Fruit fly (Drosophila melanogaster) whole organism, embryonic: ENCODE results near the gene dpr3.

Experiments
- Atf6 ChIP-seq: fragments of 200-800 bp; sonication (Bioruptor generic); IDR thresholded peaks from 2 replicates; pipeline ENCODE4 v1.3.6; 2022; ENCODE audit warnings: missing biosample characterization, missing genetic modification characterization
- Bdp1 ChIP-seq: fragments of 200-800 bp; sonication (Bioruptor generic); optimal IDR thresholded peaks from 3 replicates; lab custom pipeline; 2016; ENCODE audit warnings: missing biosample characterization, missing genetic modification characterization
- CG10431 ChIP-seq: fragments of 200-800 bp; sonication (Bioruptor generic); optimal IDR thresholded peaks from 3 replicates; lab custom pipeline; 2018; ENCODE audit warnings: missing biosample characterization, mild to moderate bottlenecking, missing genetic modification characterization
- CG11504 ChIP-seq: fragments of 200-800 bp; sonication (Bioruptor generic); optimal IDR thresholded peaks from 3 replicates; lab custom pipeline; 2019; ENCODE audit warnings: missing biosample characterization, mild to moderate bottlenecking, missing genetic modification characterization, moderate library complexity
- CG14441 ChIP-seq: fragments of 200-800 bp; sonication (Bioruptor generic); IDR thresholded peaks from 2 replicates; pipeline ENCODE4 v1.3.6; 2022; ENCODE audit warnings: missing biosample characterization, missing genetic modification characterization
- CG1603 ChIP-seq: fragments of 200-800 bp; sonication (Bioruptor generic); optimal IDR thresholded peaks from 2 replicates; lab custom pipeline; 2019; ENCODE audit warnings: missing biosample characterization, mild to moderate bottlenecking, missing genetic modification characterization, moderate library complexity
- CG18011 ChIP-seq: fragments of 200-800 bp; sonication (Bioruptor generic); optimal IDR thresholded peaks from 2 replicates; lab custom pipeline; 2017; ENCODE audit warnings: missing biosample characterization, missing genetic modification characterization, mild to moderate bottlenecking, moderate library complexity, missing genotype
- CG18599 ChIP-seq: fragments of 200-800 bp; sonication (Bioruptor generic); optimal IDR thresholded peaks from 3 replicates; lab custom pipeline; 2017; ENCODE audit warnings: missing biosample characterization, missing genetic modification characterization, mild to moderate bottlenecking, moderate library complexity, missing genetic modification reagents
- CG2678 ChIP-seq: fragments of 200-800 bp; sonication (Bioruptor generic); optimal IDR thresholded peaks from 3 replicates; lab custom pipeline; 2019; ENCODE audit warnings: missing biosample characterization, mild to moderate bottlenecking, missing genetic modification characterization, moderate library complexity
- CG2712 ChIP-seq: fragments of 200-800 bp; optimal IDR thresholded peaks from 3 replicates; lab custom pipeline; 2019; ENCODE audit warnings: missing biosample characterization, mild to moderate bottlenecking, missing genetic modification characterization, moderate library complexity
- CG31365 ChIP-seq: fragments of 200-800 bp; sonication (Bioruptor generic); optimal IDR thresholded peaks from 2 replicates; lab custom pipeline; 2018; ENCODE audit warnings: missing biosample characterization, mild to moderate bottlenecking, missing genetic modification characterization
- CG5245 ChIP-seq: fragments of 200-800 bp; sonication (Bioruptor generic); optimal IDR thresholded peaks from 3 replicates; lab custom pipeline; 2016; ENCODE audit warnings: missing biosample characterization, missing genetic modification characterization
- CG6689 ChIP-seq: fragments of 200-800 bp; sonication (Bioruptor generic); IDR thresholded peaks from 2 replicates; pipeline ENCODE4 v1.3.6; 2022; ENCODE audit warnings: missing biosample characterization, missing genetic modification characterization
- CG7357 ChIP-seq: fragments of 200-800 bp; sonication (Bioruptor generic); IDR thresholded peaks from 3 replicates; pipeline ENCODE4 v1.3.6; 2022; ENCODE audit warnings: missing biosample characterization, missing genetic modification characterization
- CG7839 ChIP-seq: fragments of 200-800 bp; sonication (Bioruptor generic); optimal IDR thresholded peaks from 3 replicates; lab custom pipeline; 2018; ENCODE audit warnings: missing biosample characterization, mild to moderate bottlenecking, missing genetic modification characterization, moderate library complexity
- CG9932 ChIP-seq: fragments of 200-800 bp; sonication (Bioruptor generic); IDR thresholded peaks from 2 replicates; pipeline ENCODE4 v1.3.6; 2022; ENCODE audit warnings: missing biosample characterization, missing genetic modification characterization
- Hey ChIP-seq: fragments of 200-800 bp; sonication (Bioruptor generic); optimal IDR thresholded peaks from 3 replicates; lab custom pipeline; 2018; ENCODE audit warnings: missing biosample characterization, mild to moderate bottlenecking, missing genetic modification characterization
- Hmr ChIP-seq: fragments of 200-800 bp; sonication (Bioruptor generic); optimal IDR thresholded peaks from 3 replicates; lab custom pipeline; 2017; ENCODE audit warnings: mild to moderate bottlenecking, missing biosample characterization, missing genetic modification reagents, missing genetic modification characterization
- Mrtf ChIP-seq: fragments of 200-800 bp; sonication (Bioruptor generic); IDR thresholded peaks from 3 replicates; pipeline ENCODE4 v1.3.6; 2022; ENCODE audit warnings: missing biosample characterization, missing genetic modification characterization
- NK7.1 ChIP-seq: fragments of 200-800 bp; sonication (Bioruptor generic); optimal IDR thresholded peaks from 3 replicates; lab custom pipeline; 2016; ENCODE audit warnings: missing biosample characterization, missing genetic modification characterization
- Rfx ChIP-seq: fragments of 200-800 bp; sonication (Bioruptor generic); IDR thresholded peaks from 2 replicates; pipeline ENCODE4 v1.3.6; 2022; ENCODE audit warnings: missing biosample characterization, missing genetic modification characterization
- Xrp1 ChIP-seq: fragments of 200-800 bp; sonication (Bioruptor generic); IDR thresholded peaks from 2 replicates; pipeline ENCODE4 v1.3.6; 2022; ENCODE audit warnings: missing biosample characterization, missing genetic modification characterization
- ara ChIP-seq: fragments of 200-800 bp; sonication (Bioruptor generic); IDR thresholded peaks from 2 replicates; pipeline ENCODE4 v1.3.6; 2022; ENCODE audit warnings: missing biosample characterization, missing genetic modification characterization
- ci ChIP-seq: fragments of 200-800 bp; sonication (Bioruptor generic); IDR thresholded peaks from 3 replicates; pipeline ENCODE4 v1.3.6; 2022; ENCODE audit warnings: missing biosample characterization, missing genetic modification characterization
- dmrt99B ChIP-seq: fragments of 200-800 bp; sonication (Bioruptor generic); optimal IDR thresholded peaks from 2 replicates; lab custom pipeline; 2018; ENCODE audit warnings: missing biosample characterization, mild to moderate bottlenecking, missing genetic modification characterization, moderate library complexity
- dysf ChIP-seq: fragments of 200-800 bp; sonication (Bioruptor generic); IDR thresholded peaks from 3 replicates; pipeline ENCODE4 v1.3.6; 2022; ENCODE audit warnings: missing biosample characterization, missing genetic modification characterization
- gem ChIP-seq: fragments of 200-800 bp; sonication (Bioruptor generic); optimal IDR thresholded peaks from 2 replicates; lab custom pipeline; 2019; ENCODE audit warnings: missing biosample characterization, mild to moderate bottlenecking, missing genetic modification characterization, moderate library complexity
- hth ChIP-seq: fragments of >200 bp; optimal IDR thresholded peaks from 2 replicates; lab custom pipeline; 2017; ENCODE audit warnings: inconsistent platforms
- insv ChIP-seq, 2 experiments: fragments of 200-800 bp; sonication (Bioruptor generic); optimal IDR thresholded peaks; 3 replicates each; lab custom pipeline; 2016 to 2018; ENCODE audit warnings: missing biosample characterization in 2 of 2, missing genetic modification characterization in 2 of 2
- jing ChIP-seq: fragments of 200-800 bp; sonication (Bioruptor generic); optimal IDR thresholded peaks from 2 replicates; lab custom pipeline; 2018; ENCODE audit warnings: missing biosample characterization, mild to moderate bottlenecking, missing genetic modification characterization
- lab ChIP-seq: fragments of 200-800 bp; sonication (Bioruptor generic); optimal IDR thresholded peaks from 3 replicates; lab custom pipeline; 2017; ENCODE audit warnings: missing biosample characterization, missing genetic modification characterization, mild to moderate bottlenecking, moderate library complexity, missing genetic modification reagents
- lmd ChIP-seq: fragments of 200-800 bp; sonication (Bioruptor generic); IDR thresholded peaks from 2 replicates; pipeline ENCODE4 v1.3.6; 2022; ENCODE audit warnings: missing biosample characterization, missing genetic modification characterization
- mld ChIP-seq: fragments of 200-800 bp; sonication (Bioruptor generic); IDR thresholded peaks from 3 replicates; pipeline ENCODE4 v1.3.6; 2022; ENCODE audit warnings: missing biosample characterization, missing genetic modification characterization; ENCODE audit not compliant: partially characterized antibody
- pan ChIP-seq, 4 experiments: fragments of >200 bp in 3 of 4; fragments of 200-800 bp in 1 of 4; sonication (Bioruptor generic) in 1 of 4; optimal IDR thresholded peaks in 3 of 4; IDR thresholded peaks in 1 of 4; 2 replicates each; pipeline versions ENCODE4 v1.3.6 to Lab custom; 2017 to 2022; ENCODE audit warnings: missing biosample characterization in 2 of 4, missing genetic modification characterization in 2 of 4, mixed read lengths in 1 of 4
- pb ChIP-seq: fragments of 200-800 bp; sonication (Bioruptor generic); optimal IDR thresholded peaks from 3 replicates; lab custom pipeline; 2016; ENCODE audit warnings: missing biosample characterization, missing genetic modification characterization
- prd ChIP-seq, 3 experiments: fragments of >200 bp in 2 of 3; fragments of 200-800 bp in 1 of 3; sonication (Bioruptor generic) in 1 of 3; optimal IDR thresholded peaks in 2 of 3; IDR thresholded peaks in 1 of 3; 2 replicates in 2 of 3; 3 replicates in 1 of 3; pipeline versions ENCODE4 v1.3.6 to Lab custom; 2017 to 2022; ENCODE audit warnings: missing biosample characterization in 1 of 3, missing genetic modification characterization in 1 of 3
- repo ChIP-seq: fragments of 200-800 bp; sonication (Bioruptor generic); optimal IDR thresholded peaks from 2 replicates; lab custom pipeline; 2016; ENCODE audit warnings: missing biosample characterization, missing genetic modification characterization
- sens-2 ChIP-seq: fragments of 200-800 bp; sonication (Bioruptor generic); IDR thresholded peaks from 2 replicates; pipeline ENCODE4 v1.3.6; 2022; ENCODE audit warnings: missing biosample characterization, missing genetic modification characterization
- ssp ChIP-seq: fragments of 200-800 bp; sonication (Bioruptor generic); IDR thresholded peaks from 2 replicates; pipeline ENCODE4 v1.3.6; 2022; ENCODE audit warnings: missing biosample characterization, missing genetic modification characterization
- sug ChIP-seq: fragments of 200-800 bp; optimal IDR thresholded peaks from 2 replicates; lab custom pipeline; 2019; ENCODE audit warnings: missing biosample characterization, mild to moderate bottlenecking, missing genetic modification characterization, moderate library complexity

Gene dpr3

DNA sequence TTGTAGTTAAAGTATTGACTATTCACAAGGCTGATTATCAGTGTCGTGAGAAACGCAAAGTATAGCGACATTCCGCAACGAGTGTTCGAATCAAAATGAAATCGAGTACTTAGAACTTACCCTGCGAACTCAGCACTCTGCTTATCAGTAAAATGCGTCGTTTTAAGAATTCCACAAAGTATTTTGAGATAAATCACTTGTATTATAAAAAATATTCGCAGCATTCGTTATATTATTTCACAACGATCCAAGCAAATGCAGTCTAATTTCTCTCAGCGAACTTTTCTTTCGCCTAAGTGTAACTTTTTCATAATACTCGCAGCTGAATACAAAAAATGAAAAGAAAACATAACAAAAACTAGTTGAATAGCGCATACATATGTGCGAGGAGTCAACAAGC is 19.5 kb upstream of the dpr3 start, which contains the start of gene CG4259:
CG4259 (minus strand) TSS at position 101 of the 400 bp plus-strand sequence.
- TF ChIP-seq hth (no peak), sug (tag; lab: Kevin White, UChicago) (no peak), mld (GFP tag; lab: Robert Waterston, UW) (no peak), CG5245 (GFP tag; lab: Kevin White, UChicago) (no peak), Bdp1 (GFP tag; lab: Kevin White, UChicago) (no peak), CG10431 (GFP tag; lab: Kevin White, UChicago) (no peak), sens-2 (no peak), pb (GFP tag; lab: Kevin White, UChicago) (no peak), CG2712 (tag; lab: Kevin White, UChicago) (no peak)

DNA sequence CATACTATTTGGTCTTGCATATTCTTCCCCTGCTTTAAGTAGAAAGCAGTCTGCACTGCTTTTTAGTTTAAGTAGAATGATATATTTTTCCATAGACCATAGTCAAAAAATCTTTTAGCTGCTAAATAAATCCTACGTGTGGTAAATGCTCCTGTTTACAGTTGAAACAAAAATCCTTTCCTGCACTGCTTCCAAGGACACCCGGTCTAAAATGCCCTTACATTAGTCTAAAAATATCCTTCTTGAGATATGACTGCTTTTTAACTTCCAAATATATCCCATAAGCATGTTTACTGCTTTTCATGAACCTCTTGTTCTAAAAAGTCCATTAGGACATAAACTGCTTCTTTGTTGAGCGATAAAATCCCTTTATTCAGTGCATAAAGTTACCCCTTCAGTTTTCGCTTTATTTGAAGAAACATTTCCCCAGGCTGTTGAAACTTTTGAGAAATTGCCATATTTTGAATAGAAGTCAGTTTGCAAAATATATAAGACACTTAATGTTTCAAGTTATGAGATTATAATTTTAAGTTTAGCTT is 741 bp upstream of the dpr3 start:
- TF ChIP-seq CG11504: peak; percentile 87
- no peak for TF ChIP-seq Mrtf (GFP tag; lab: Robert Waterston, UW)
- peak; percentile 87 for TF ChIP-seq CG31365 (tag; lab: Kevin White, UChicago)
- TF ChIP-seq, all 482 proteins: peak for 2

DNA sequence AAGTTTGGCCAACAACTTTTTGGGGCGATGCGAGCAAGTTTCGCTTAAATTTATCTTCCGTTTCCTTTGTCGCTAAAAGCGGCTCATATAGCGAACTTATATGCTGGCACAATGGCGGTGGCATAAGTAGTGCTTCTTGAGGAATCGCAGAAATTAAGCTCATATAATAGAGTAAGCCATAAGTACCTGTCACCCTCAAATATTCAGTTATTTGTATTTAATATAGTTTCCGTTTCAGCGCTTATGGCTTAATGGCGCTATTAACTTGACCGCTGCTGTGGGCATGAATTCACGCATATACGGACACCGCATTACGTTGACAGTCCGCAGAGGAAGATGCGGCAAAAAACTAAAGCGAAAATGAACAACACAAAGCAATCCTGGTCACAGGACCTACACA is 19.4 kb downstream of the dpr3 start:
- TF ChIP-seq CG11504 (peak; percentile 13), CG6689 (GFP tag; lab: Robert Waterston, UW) (0 out of 2 replicates have a peak, but pooled peaks have one; percentile 21), CG7357 (GFP tag; lab: Robert Waterston, UW) (no peak), ci (GFP tag; lab: Robert Waterston, UW) (0 out of 3 replicates have a peak, but pooled peaks have one; percentile 48), CG7839 (tag; lab: Kevin White, UChicago) (peak; percentile 4), lmd (peak; percentile 24; the same call in 1 of the 2 replicates), Hey (tag; lab: Kevin White, UChicago) (no peak), repo (GFP tag; lab: Kevin White, UChicago) (no peak), pan (optimal IDR thresholded peaks at IDR 0.05; lab: Kevin White, UChicago) (no peak), pan (GFP tag; optimal IDR thresholded peaks at IDR 0.05 in 1 of 2, IDR thresholded peaks at IDR 0.05 in 1 of 2) (peak in 1 of 2 experiments; percentile 59), NK7.1 (GFP tag; lab: Kevin White, UChicago) (no peak), CG9932 (peak; percentile 17; the same call in 1 of the 2 replicates), gem (tag; lab: Kevin White, UChicago) (peak; percentile 23), prd (optimal IDR thresholded peaks at IDR 0.05; lab: Kevin White, UChicago) (no peak), prd (GFP tag; IDR thresholded peaks at IDR 0.05; lab: Robert Waterston, UW) (peak; percentile 27; the same call in 1 of the 3 replicates), ssp (GFP tag; lab: Robert Waterston, UW) (peak; percentile 21; the same call in 1 of the 2 replicates), jing (no peak), Xrp1 (GFP tag; lab: Robert Waterston, UW) (peak; percentile 34; the same call in 1 of the 2 replicates), CG18011 (GFP tag; lab: Kevin White, UChicago) (no peak), ara (GFP tag; lab: Robert Waterston, UW) (0 out of 2 replicates have a peak, but pooled peaks have one; percentile 10), dmrt99B (tag; lab: Kevin White, UChicago) (peak; percentile 17), Atf6 (0 out of 2 replicates have a peak, but pooled peaks have one; percentile 18), CG18599 (GFP tag; lab: Kevin White, UChicago) (peak; percentile 61), CG14441 (GFP tag; lab: Robert Waterston, UW) (0 out of 2 replicates have a peak, but pooled peaks have one; percentile 20), Rfx (GFP tag; lab: Robert Waterston, UW) (peak; percentile 29; the same call in 1 of the 2 replicates), insv (GFP tag; optimal IDR thresholded peaks at IDR 0.05; lab: Kevin White, UChicago) (no peak), lab (GFP tag; lab: Kevin White, UChicago) (peak; percentile 23), CG2678 (tag; lab: Kevin White, UChicago) (peak; percentile 16), CG1603 (peak; percentile 25), dysf (GFP tag; lab: Robert Waterston, UW) (0 out of 3 replicates have a peak, but pooled peaks have one; percentile 32), Hmr (GFP tag; lab: Kevin White, UChicago) (peak; percentile 14)
